Worm (Caenorhabditis elegans) whole organism, young adult: ENCODE measurements around the gene C30H6.12.

Source experiments
- B0035.1 ChIP-seq: sonication (generic microtip); optimal IDR thresholded peaks from 2 replicates; lab custom pipeline; 2016; ENCODE audit warnings: missing genetic modification characterization, mild to moderate bottlenecking, missing compliant biosample characterization, missing genotype, missing genetic modification reagents
- F10E7.11 ChIP-seq: sonication (generic microtip); optimal IDR thresholded peaks from 2 replicates; lab custom pipeline; 2017; ENCODE audit warnings: mild to moderate bottlenecking, missing genetic modification characterization, moderate library complexity, missing compliant biosample characterization
- dpff-1 ChIP-seq: sonication (generic microtip); optimal IDR thresholded peaks from 2 replicates; lab custom pipeline; 2017; ENCODE audit warnings: mild to moderate bottlenecking, missing genetic modification characterization, missing compliant biosample characterization
- efl-1 ChIP-seq: fragments of 150-350 bp; optimal IDR thresholded peaks from 2 replicates; lab custom pipeline; 2014; ENCODE audit warnings: missing biosample characterization, missing genetic modification reagents, missing genetic modification characterization
- unc-62 ChIP-seq: fragments of 150-350 bp; optimal IDR thresholded peaks from 2 replicates; lab custom pipeline; 2014; ENCODE audit warnings: missing biosample characterization, missing genetic modification reagents, missing genetic modification characterization
- xnd-1 ChIP-seq: sonication (generic microtip); optimal IDR thresholded peaks from 2 replicates; lab custom pipeline; 2016; ENCODE audit warnings: missing genotype, missing genetic modification reagents, missing genetic modification characterization, missing compliant biosample characterization

DNA sequence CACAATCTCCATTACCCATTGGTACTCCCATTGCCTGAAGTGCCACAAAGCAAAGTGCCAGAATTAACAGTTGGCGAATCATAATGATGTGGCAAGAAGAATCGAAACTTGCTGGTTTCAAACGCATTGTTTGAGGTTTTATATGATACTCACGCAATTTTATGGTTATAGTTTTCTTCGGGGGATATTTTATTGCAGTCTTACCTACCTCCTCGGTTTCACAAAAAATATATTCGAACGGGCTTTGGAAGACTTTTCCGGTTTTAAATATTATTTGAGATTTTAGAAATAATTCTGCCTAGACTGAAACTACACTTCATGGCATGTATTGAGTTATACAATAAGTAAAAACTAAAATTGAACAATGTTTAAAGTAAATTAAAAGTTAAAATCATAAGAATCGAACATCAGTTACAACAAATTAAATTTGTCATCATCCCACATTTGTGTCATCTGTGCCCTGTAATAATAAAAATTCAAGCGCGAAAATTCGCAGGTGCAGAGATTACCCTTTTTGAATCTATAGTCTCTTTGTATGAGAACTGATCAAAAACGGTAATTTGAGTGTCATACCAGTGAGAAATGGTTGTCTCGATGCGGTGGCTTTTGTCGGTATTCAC is 36.4 kb upstream of the C30H6.12 start, which contains the start of the genes clec-197 and clec-198:
- TF ChIP-seq efl-1 (GFP tag; lab: Kevin White, UChicago) (no peak), xnd-1 (tag; lab: Kevin White, UChicago) (no peak), F10E7.11 (tag; lab: Kevin White, UChicago) (no peak), unc-62 (GFP tag; lab: Kevin White, UChicago) (no peak), B0035.1 (tag; lab: Kevin White, UChicago) (no peak), dpff-1 (tag; lab: Kevin White, UChicago) (no peak)
